Fruit fly (Drosophila melanogaster) whole organism, embryonic: Measurements from ENCODE around the gene b6.

Source experiments
- Bgb ChIP-seq: fragments of 200-800 bp; sonication (Bioruptor generic); IDR thresholded peaks from 2 replicates; pipeline ENCODE4 v1.3.6; 2022; ENCODE audit warnings: missing biosample characterization, missing genetic modification characterization; ENCODE audit not compliant: partially characterized antibody
- CG10321 ChIP-seq: fragments of 200-800 bp; sonication (Bioruptor generic); IDR thresholded peaks from 2 replicates; pipeline ENCODE4 v1.3.6; 2022; ENCODE audit warnings: missing biosample characterization, missing genetic modification characterization
- CG11247 ChIP-seq: fragments of 200-800 bp; sonication (Bioruptor generic); IDR thresholded peaks from 2 replicates; pipeline ENCODE4 v1.3.6; 2022; ENCODE audit warnings: missing biosample characterization, missing genetic modification characterization
- CG11456 ChIP-seq: fragments of 200-800 bp; sonication (Bioruptor generic); IDR thresholded peaks from 3 replicates; pipeline ENCODE4 v1.3.6; 2022; ENCODE audit warnings: missing biosample characterization, missing genetic modification characterization
- CG12942 ChIP-seq: fragments of 200-800 bp; sonication (Bioruptor generic); optimal IDR thresholded peaks from 3 replicates; lab custom pipeline; 2016; ENCODE audit warnings: missing biosample characterization, missing genetic modification characterization
- CG13296 ChIP-seq: fragments of 200-800 bp; sonication (Bioruptor generic); optimal IDR thresholded peaks from 3 replicates; lab custom pipeline; 2018; ENCODE audit warnings: missing biosample characterization, mild to moderate bottlenecking, missing genetic modification characterization
- CG14014 ChIP-seq: fragments of 200-800 bp; sonication (Bioruptor generic); IDR thresholded peaks from 2 replicates; pipeline ENCODE4 v1.3.6; 2022; ENCODE audit warnings: missing biosample characterization, missing genetic modification characterization
- CG14667 ChIP-seq: fragments of 200-800 bp; sonication (Bioruptor generic); IDR thresholded peaks from 2 replicates; pipeline ENCODE4 v1.3.6; 2022; ENCODE audit warnings: missing biosample characterization, missing genetic modification characterization
- CG17802 ChIP-seq: fragments of 200-800 bp; sonication (Bioruptor generic); optimal IDR thresholded peaks from 2 replicates; lab custom pipeline; 2018; ENCODE audit warnings: missing biosample characterization, mild to moderate bottlenecking, missing genetic modification characterization, moderate library complexity
- CG17912 ChIP-seq: fragments of 200-800 bp; sonication (Bioruptor generic); optimal IDR thresholded peaks from 2 replicates; lab custom pipeline; 2018; ENCODE audit warnings: missing biosample characterization, mild to moderate bottlenecking, missing genetic modification characterization
- CG31365 ChIP-seq: fragments of 200-800 bp; sonication (Bioruptor generic); optimal IDR thresholded peaks from 2 replicates; lab custom pipeline; 2018; ENCODE audit warnings: missing biosample characterization, mild to moderate bottlenecking, missing genetic modification characterization
- CG3838 ChIP-seq: fragments of 200-800 bp; sonication (Bioruptor generic); optimal IDR thresholded peaks from 3 replicates; lab custom pipeline; 2016; ENCODE audit warnings: missing biosample characterization, missing genetic modification characterization
- CG4820 ChIP-seq: fragments of 200-800 bp; sonication (Bioruptor generic); optimal IDR thresholded peaks from 3 replicates; lab custom pipeline; 2016; ENCODE audit warnings: missing biosample characterization, missing genetic modification characterization
- CG7556 ChIP-seq: fragments of 200-800 bp; sonication (Bioruptor generic); optimal IDR thresholded peaks from 2 replicates; lab custom pipeline; 2017; ENCODE audit warnings: missing biosample characterization, mild to moderate bottlenecking, missing genetic modification characterization
- CG7786 ChIP-seq: fragments of 200-800 bp; sonication (Bioruptor generic); optimal IDR thresholded peaks from 2 replicates; lab custom pipeline; 2016; ENCODE audit warnings: missing biosample characterization, missing genetic modification characterization
- CG8089 ChIP-seq: fragments of 200-800 bp; sonication (Bioruptor generic); optimal IDR thresholded peaks from 3 replicates; lab custom pipeline; 2016; ENCODE audit warnings: missing biosample characterization, missing genetic modification characterization
- CG8478 ChIP-seq: fragments of >200 bp; optimal IDR thresholded peaks from 2 replicates; lab custom pipeline; 2018
- CG9727 ChIP-seq: fragments of 200-800 bp; sonication (Bioruptor generic); optimal IDR thresholded peaks from 3 replicates; lab custom pipeline; 2017; ENCODE audit warnings: missing biosample characterization, mild to moderate bottlenecking, missing genetic modification characterization
- CG9876 ChIP-seq: fragments of 200-800 bp; sonication (Bioruptor generic); optimal IDR thresholded peaks from 2 replicates; lab custom pipeline; 2016; ENCODE audit warnings: missing biosample characterization, missing genetic modification characterization
- CkIIα-i1 ChIP-seq: fragments of 200-800 bp; sonication (Bioruptor generic); IDR thresholded peaks from 2 replicates; pipeline ENCODE4 v1.3.6; 2022; ENCODE audit warnings: missing biosample characterization, missing genetic modification characterization
- Dll ChIP-seq: fragments of 200-800 bp; sonication (Bioruptor generic); IDR thresholded peaks from 4 replicates; pipeline ENCODE4 v1.3.6; 2022; ENCODE audit warnings: missing biosample characterization, missing genetic modification characterization; ENCODE audit not compliant: partially characterized antibody
- Ets97D ChIP-seq: fragments of 200-800 bp; sonication (Bioruptor generic); optimal IDR thresholded peaks from 3 replicates; lab custom pipeline; 2016; ENCODE audit warnings: missing biosample characterization, missing genetic modification characterization
- Fer1 ChIP-seq: fragments of 200-800 bp; sonication (Bioruptor generic); optimal IDR thresholded peaks from 2 replicates; lab custom pipeline; 2017; ENCODE audit warnings: missing biosample characterization, mild to moderate bottlenecking, missing genetic modification characterization
- Gsc ChIP-seq: fragments of 200-800 bp; sonication (Bioruptor generic); IDR thresholded peaks from 2 replicates; pipeline ENCODE4 v1.3.6; 2022; ENCODE audit warnings: missing biosample characterization, missing genetic modification characterization
- MBD-R2 ChIP-seq: fragments of 200-800 bp; sonication (Bioruptor generic); IDR thresholded peaks from 2 replicates; pipeline ENCODE4 v1.3.6; 2022; ENCODE audit warnings: missing biosample characterization, missing genetic modification characterization
- Mes4 ChIP-seq: fragments of 200-800 bp; sonication (Bioruptor generic); optimal IDR thresholded peaks from 2 replicates; lab custom pipeline; 2016; ENCODE audit warnings: missing biosample characterization, missing genetic modification characterization
- Side ChIP-seq: fragments of 200-800 bp; sonication (Bioruptor generic); optimal IDR thresholded peaks from 2 replicates; lab custom pipeline; 2016; ENCODE audit warnings: missing biosample characterization, missing genetic modification characterization
- Sox102F ChIP-seq: fragments of 200-800 bp; sonication (Bioruptor generic); optimal IDR thresholded peaks from 2 replicates; lab custom pipeline; 2018; ENCODE audit warnings: missing biosample characterization, mild to moderate bottlenecking, missing genetic modification characterization, moderate library complexity
- ab ChIP-seq: fragments of 200-800 bp; sonication (Bioruptor generic); optimal IDR thresholded peaks from 2 replicates; lab custom pipeline; 2016; ENCODE audit warnings: missing biosample characterization, missing genetic modification characterization
- abd-A ChIP-seq: fragments of 200-800 bp; sonication (Bioruptor generic); optimal IDR thresholded peaks from 3 replicates; lab custom pipeline; 2019; ENCODE audit warnings: missing biosample characterization, mild to moderate bottlenecking, missing genetic modification characterization, moderate library complexity
- bigmax ChIP-seq: fragments of 200-800 bp; sonication (Bioruptor generic); optimal IDR thresholded peaks from 2 replicates; lab custom pipeline; 2018; ENCODE audit warnings: missing biosample characterization, mild to moderate bottlenecking, missing genetic modification characterization
- br ChIP-seq: fragments of >200 bp; optimal IDR thresholded peaks from 2 replicates; lab custom pipeline; 2017
- cas ChIP-seq: fragments of 200-800 bp; sonication (Bioruptor generic); IDR thresholded peaks from 2 replicates; pipeline ENCODE4 v1.3.6; 2022; ENCODE audit warnings: missing biosample characterization, missing genetic modification characterization
- crol ChIP-seq: fragments of 200-800 bp; sonication (Bioruptor generic); IDR thresholded peaks from 2 replicates; pipeline ENCODE4 v1.3.6; 2022; ENCODE audit warnings: missing biosample characterization, missing genetic modification characterization
- danr ChIP-seq: fragments of 200-800 bp; sonication (Bioruptor generic); IDR thresholded peaks from 2 replicates; pipeline ENCODE4 v1.3.6; 2022; ENCODE audit warnings: missing biosample characterization, missing genetic modification characterization
- fd64A ChIP-seq: fragments of 200-800 bp; sonication (Bioruptor generic); optimal IDR thresholded peaks from 3 replicates; lab custom pipeline; 2018; ENCODE audit warnings: missing biosample characterization, mild to moderate bottlenecking, missing genetic modification characterization
- gem ChIP-seq: fragments of 200-800 bp; sonication (Bioruptor generic); optimal IDR thresholded peaks from 2 replicates; lab custom pipeline; 2019; ENCODE audit warnings: missing biosample characterization, mild to moderate bottlenecking, missing genetic modification characterization, moderate library complexity
- jigr1 ChIP-seq: fragments of 200-800 bp; sonication (Bioruptor generic); IDR thresholded peaks from 3 replicates; pipeline ENCODE4 v1.3.6; 2022; ENCODE audit warnings: missing biosample characterization, missing genetic modification characterization
- lab ChIP-seq: fragments of 200-800 bp; sonication (Bioruptor generic); optimal IDR thresholded peaks from 3 replicates; lab custom pipeline; 2017; ENCODE audit warnings: missing biosample characterization, missing genetic modification characterization, mild to moderate bottlenecking, moderate library complexity, missing genetic modification reagents
- nerfin-2 ChIP-seq: fragments of 200-800 bp; sonication (Bioruptor generic); IDR thresholded peaks from 2 replicates; pipeline ENCODE4 v1.3.6; 2022; ENCODE audit warnings: missing biosample characterization, missing genetic modification characterization; ENCODE audit not compliant: partially characterized antibody
- org-1 ChIP-seq: fragments of 200-800 bp; sonication (Bioruptor generic); optimal IDR thresholded peaks from 2 replicates; lab custom pipeline; 2017; ENCODE audit warnings: missing biosample characterization, missing genetic modification characterization
- peb ChIP-seq: fragments of 200-800 bp; sonication (Bioruptor generic); IDR thresholded peaks from 2 replicates; pipeline ENCODE4 v1.3.6; 2022; ENCODE audit warnings: missing biosample characterization, missing genetic modification characterization
- prd ChIP-seq, 3 experiments: fragments of >200 bp in 2 of 3; fragments of 200-800 bp in 1 of 3; sonication (Bioruptor generic) in 1 of 3; optimal IDR thresholded peaks in 2 of 3; IDR thresholded peaks in 1 of 3; 2 replicates in 2 of 3; 3 replicates in 1 of 3; pipeline versions ENCODE4 v1.3.6 to Lab custom; 2017 to 2022; ENCODE audit warnings: missing biosample characterization in 1 of 3, missing genetic modification characterization in 1 of 3
- repo ChIP-seq: fragments of 200-800 bp; sonication (Bioruptor generic); optimal IDR thresholded peaks from 2 replicates; lab custom pipeline; 2016; ENCODE audit warnings: missing biosample characterization, missing genetic modification characterization
- ro ChIP-seq: fragments of 200-800 bp; sonication (Bioruptor generic); IDR thresholded peaks from 2 replicates; pipeline ENCODE4 v1.3.6; 2022; ENCODE audit warnings: missing biosample characterization, missing genetic modification characterization
- sens ChIP-seq: fragments of 200-800 bp; sonication (Bioruptor generic); peaks from one replicate; lab custom pipeline; 2016; ENCODE audit warnings: missing biosample characterization, missing genetic modification characterization
- sna ChIP-seq: fragments of 200-800 bp; sonication (Bioruptor generic); IDR thresholded peaks from 2 replicates; pipeline ENCODE4 v1.3.6; 2022; ENCODE audit warnings: missing biosample characterization, missing genetic modification characterization; ENCODE audit not compliant: partially characterized antibody
- stwl ChIP-seq: fragments of 200-800 bp; sonication (Bioruptor generic); optimal IDR thresholded peaks from 3 replicates; lab custom pipeline; 2018; ENCODE audit warnings: missing biosample characterization, mild to moderate bottlenecking, missing genetic modification characterization, moderate library complexity
- tup ChIP-seq: fragments of 200-800 bp; sonication (Bioruptor generic); optimal IDR thresholded peaks from 2 replicates; lab custom pipeline; 2016; ENCODE audit warnings: missing biosample characterization, mild to moderate bottlenecking, missing genetic modification characterization, moderate library complexity
- tx ChIP-seq: fragments of 200-800 bp; sonication (Bioruptor generic); optimal IDR thresholded peaks from 2 replicates; lab custom pipeline; 2016; ENCODE audit warnings: missing biosample characterization, missing genetic modification characterization
- unc-4 ChIP-seq: fragments of 200-800 bp; sonication (Bioruptor generic); IDR thresholded peaks from 2 replicates; pipeline ENCODE4 v1.3.6; 2022; ENCODE audit warnings: missing biosample characterization, missing genetic modification characterization; ENCODE audit not compliant: partially characterized antibody
- z ChIP-seq: fragments of 200-800 bp; sonication (Bioruptor generic); IDR thresholded peaks from 3 replicates; pipeline ENCODE4 v1.3.6; 2022; ENCODE audit warnings: missing biosample characterization, missing genetic modification characterization

The b6 gene

DNA sequence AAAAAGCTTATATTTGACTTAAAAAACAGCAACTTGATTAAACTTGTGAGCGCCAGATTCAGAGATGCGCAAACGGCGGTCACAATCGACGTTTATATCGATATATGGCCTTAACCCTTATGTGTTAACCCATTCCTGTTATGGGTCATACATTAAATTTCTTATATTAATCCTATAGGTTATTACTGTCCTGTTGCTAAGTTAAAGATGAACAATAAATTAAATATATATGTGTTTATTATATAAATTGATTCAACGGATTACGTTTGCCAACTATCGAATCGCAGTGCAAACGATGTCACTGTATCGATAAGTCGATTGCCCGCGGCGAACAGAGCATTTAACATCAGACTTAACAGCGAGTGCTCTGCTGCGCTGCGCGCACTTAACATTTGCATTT lies 17.2 kb upstream of the b6 start, which contains the start of the genes CG3740 and hfw (continued):
- no peak for TF ChIP-seq CG3838 (GFP tag; lab: Kevin White, UChicago)
- no peak for TF ChIP-seq CG17912
- peak; percentile 78 for TF ChIP-seq Sox102F (GFP tag; lab: Kevin White, UChicago)
- TF ChIP-seq ro (GFP tag; lab: Robert Waterston, UW), result 0 out of 2 replicates have a peak, but pooled peaks have one; percentile 22
- peak; percentile 75 for TF ChIP-seq CG11247 (GFP tag; lab: Robert Waterston, UW)
- no peak for TF ChIP-seq CG7556 (GFP tag; lab: Kevin White, UChicago)
- no peak for TF ChIP-seq CG31365 (tag; lab: Kevin White, UChicago)
- peak; percentile 66 for TF ChIP-seq CG12942
- peak; percentile 36 for TF ChIP-seq CG13296 (GFP tag; lab: Kevin White, UChicago)
- no peak for TF ChIP-seq Ets97D (GFP tag; lab: Kevin White, UChicago)
- peak; percentile 49 for TF ChIP-seq Fer1 (GFP tag; lab: Kevin White, UChicago)
- no peak for TF ChIP-seq cas (GFP tag; lab: Robert Waterston, UW)
- TF ChIP-seq Mes4 (GFP tag; lab: Kevin White, UChicago), result no peak
- peak; percentile 50 for TF ChIP-seq CG4820 (GFP tag; lab: Kevin White, UChicago)
- TF ChIP-seq MBD-R2 (GFP tag; lab: Robert Waterston, UW), result peak; percentile 57
- peak; percentile 53; the same call in 1 of the 2 replicates for TF ChIP-seq danr
- peak; percentile 84 for TF ChIP-seq sna (GFP tag; lab: Robert Waterston, UW)
- TF ChIP-seq peb (GFP tag; lab: Robert Waterston, UW), result 0 out of 2 replicates have a peak, but pooled peaks have one; percentile 21
- TF ChIP-seq jigr1 (GFP tag; lab: Robert Waterston, UW), result 0 out of 3 replicates have a peak, but pooled peaks have one; percentile 18
- peak; percentile 46 for TF ChIP-seq stwl (tag; lab: Kevin White, UChicago)
- TF ChIP-seq Gsc, result no peak
- TF ChIP-seq org-1, result no peak
- no peak for TF ChIP-seq tx (GFP tag; lab: Kevin White, UChicago)
- TF ChIP-seq nerfin-2 (GFP tag; lab: Robert Waterston, UW), result peak; percentile 87
- no peak for TF ChIP-seq z (GFP tag; lab: Robert Waterston, UW)
- TF ChIP-seq lab (GFP tag; lab: Kevin White, UChicago), result peak; percentile 71
- TF ChIP-seq CG7786 (GFP tag; lab: Kevin White, UChicago), result no peak
- TF ChIP-seq CG11456, result peak; percentile 67; the same call in 2 of the 3 replicates
- TF ChIP-seq br (lab: Kevin White, UChicago), result no peak
- peak; percentile 88 for TF ChIP-seq gem (tag; lab: Kevin White, UChicago)
- no peak for TF ChIP-seq bigmax (GFP tag; lab: Kevin White, UChicago)
- TF ChIP-seq unc-4 (GFP tag; lab: Robert Waterston, UW), result peak; percentile 94
- TF ChIP-seq CG9876 (GFP tag; lab: Kevin White, UChicago), result no peak
- TF ChIP-seq Side (GFP tag; lab: Kevin White, UChicago), result no peak
- no peak for TF ChIP-seq CG8478
- TF ChIP-seq abd-A, result no peak
- peak; percentile 69 for TF ChIP-seq CG14667 (GFP tag; lab: Robert Waterston, UW)
- TF ChIP-seq prd (optimal IDR thresholded peaks at IDR 0.05; lab: Kevin White, UChicago), result no peak
- TF ChIP-seq prd (GFP tag; IDR thresholded peaks at IDR 0.05; lab: Robert Waterston, UW), result peak; percentile 89
- TF ChIP-seq CG8089 (GFP tag; lab: Kevin White, UChicago), result peak; percentile 6
- TF ChIP-seq ab (GFP tag; lab: Kevin White, UChicago), result no peak
- 0 out of 2 replicates have a peak, but pooled peaks have one; percentile 7 for TF ChIP-seq CkIIα-i1 (GFP tag; lab: Robert Waterston, UW)
- peak; percentile 82 for TF ChIP-seq Bgb
- no peak for TF ChIP-seq CG17802
- TF ChIP-seq CG10321, result no peak
- TF ChIP-seq CG9727, result peak; percentile 54
- TF ChIP-seq Dll (GFP tag; lab: Robert Waterston, UW), result peak; percentile 94
- peak; percentile 60 for TF ChIP-seq CG14014 (GFP tag; lab: Robert Waterston, UW)
- no peak for TF ChIP-seq sens (GFP tag; lab: Kevin White, UChicago)
- TF ChIP-seq crol (GFP tag; lab: Robert Waterston, UW), result no peak
- peak; percentile 23 for TF ChIP-seq tup
- TF ChIP-seq repo (GFP tag; lab: Kevin White, UChicago), result no peak
- no peak for TF ChIP-seq fd64A (GFP tag; lab: Kevin White, UChicago)
